Worm (Caenorhabditis elegans): ENCODE data around the gene snf-10.

- TF ChIP-seq nhr-28 (tag; optimal IDR thresholded peaks at IDR 0.05) = no peak
- no peak for TF ChIP-seq lin-39 (tag; optimal IDR thresholded peaks at IDR 0.05)
- TF ChIP-seq nhr-47 (tag; optimal IDR thresholded peaks at IDR 0.05) = no peak
- no peak for TF ChIP-seq egl-13 (tag; optimal IDR thresholded peaks at IDR 0.05)
- no peak for TF ChIP-seq dpl-1 (GFP tag; optimal IDR thresholded peaks at IDR 0.05)
- TF ChIP-seq unc-30 (tag; optimal IDR thresholded peaks at IDR 0.05) = no peak
- no peak for TF ChIP-seq nhr-11 (tag; optimal IDR thresholded peaks at IDR 0.05)
- TF ChIP-seq nhr-237 (tag; optimal IDR thresholded peaks at IDR 0.05) = no peak
- TF ChIP-seq ces-1 (GFP tag; optimal IDR thresholded peaks at IDR 0.05) = no peak
- no peak for TF ChIP-seq fkh-10 (GFP tag; optimal IDR thresholded peaks at IDR 0.05)
- no peak for TF ChIP-seq sup-37 (GFP tag; optimal IDR thresholded peaks at IDR 0.05)
- no peak for TF ChIP-seq unc-86 (tag; optimal IDR thresholded peaks at IDR 0.05)
Observed at ce11 chrV:10484640-10485039, 44.0 kb upstream of the snf-10 start, which contains the start of gene Y32F6B.1.

All from whole organism, L1 larva.